Fruit fly (Drosophila melanogaster): ENCODE results near the gene CG12986.

Gene CG12986

DNA sequence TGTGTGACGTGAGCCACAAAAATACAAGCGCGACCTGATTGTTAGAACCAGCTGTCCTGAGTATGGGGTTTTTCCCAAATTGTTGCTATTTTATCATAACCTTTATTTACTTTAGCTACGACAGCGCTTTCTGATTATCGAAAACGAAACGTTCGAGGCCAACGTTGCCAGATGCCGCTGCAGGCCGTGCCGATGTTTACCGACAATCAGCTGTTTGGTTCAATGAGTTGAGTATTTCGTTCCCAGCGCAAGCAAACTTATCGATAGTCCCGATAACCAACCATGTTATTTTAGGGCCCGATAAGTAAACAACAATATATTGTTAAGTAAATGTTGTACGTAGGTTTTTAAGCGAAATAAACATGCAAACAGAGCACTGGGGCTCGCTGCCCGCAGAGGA lies 30.7 kb upstream of the CG12986 start, which contains the start of the genes CG15814 and Spt7 (continued):
- TF ChIP-seq CG4360 (GFP tag; IDR thresholded peaks at IDR 0.05) (0 out of 2 replicates have a peak, but pooled peaks have one; percentile 8), CG10462 (GFP tag; optimal IDR thresholded peaks at IDR 0.05) (no peak), CoRest (tag; optimal IDR thresholded peaks at IDR 0.05) (peak; percentile 36), CG1792 (GFP tag; optimal IDR thresholded peaks at IDR 0.05) (peak; percentile 34), Camta (GFP tag; optimal IDR thresholded peaks at IDR 0.05) (peak; percentile 49), CG13424 (tag; optimal IDR thresholded peaks at IDR 0.05) (peak; percentile 31), D19A (tag; optimal IDR thresholded peaks at IDR 0.05) (no peak), Trl (optimal IDR thresholded peaks at IDR 0.05) (no peak), Trl (GFP tag; optimal IDR thresholded peaks at IDR 0.05) (peak; percentile 51), D (optimal IDR thresholded peaks at IDR 0.05) (no peak), D (GFP tag; optimal IDR thresholded peaks at IDR 0.05) (no peak), dati (GFP tag; IDR thresholded peaks at IDR 0.05) (no peak), CG8478 (optimal IDR thresholded peaks at IDR 0.05) (no peak), nmo (GFP tag; optimal IDR thresholded peaks at IDR 0.05) (peak; percentile 52), CG31224 (GFP tag; IDR thresholded peaks at IDR 0.05) (no peak), Hr39 (optimal IDR thresholded peaks at IDR 0.05) (no peak), Dad (GFP tag; optimal IDR thresholded peaks at IDR 0.05) (peak; percentile 11), CG17568 (GFP tag; optimal IDR thresholded peaks at IDR 0.05) (no peak), CG17385 (GFP tag; optimal IDR thresholded peaks at IDR 0.05) (peak; percentile 31), CTCF (GFP tag; optimal IDR thresholded peaks at IDR 0.05) (peak; percentile 53), tx (GFP tag; optimal IDR thresholded peaks at IDR 0.05) (peak; percentile 15), CG11398 (GFP tag; optimal IDR thresholded peaks at IDR 0.05) (no peak), CG6854 (GFP tag; optimal IDR thresholded peaks at IDR 0.05) (peak; percentile 1), CG16815 (GFP tag; optimal IDR thresholded peaks at IDR 0.05) (no peak), crol (GFP tag; IDR thresholded peaks at IDR 0.05) (no peak), Max (GFP tag; optimal IDR thresholded peaks at IDR 0.05) (no peak), Fer1 (GFP tag; optimal IDR thresholded peaks at IDR 0.05) (peak; percentile 66)

DNA sequence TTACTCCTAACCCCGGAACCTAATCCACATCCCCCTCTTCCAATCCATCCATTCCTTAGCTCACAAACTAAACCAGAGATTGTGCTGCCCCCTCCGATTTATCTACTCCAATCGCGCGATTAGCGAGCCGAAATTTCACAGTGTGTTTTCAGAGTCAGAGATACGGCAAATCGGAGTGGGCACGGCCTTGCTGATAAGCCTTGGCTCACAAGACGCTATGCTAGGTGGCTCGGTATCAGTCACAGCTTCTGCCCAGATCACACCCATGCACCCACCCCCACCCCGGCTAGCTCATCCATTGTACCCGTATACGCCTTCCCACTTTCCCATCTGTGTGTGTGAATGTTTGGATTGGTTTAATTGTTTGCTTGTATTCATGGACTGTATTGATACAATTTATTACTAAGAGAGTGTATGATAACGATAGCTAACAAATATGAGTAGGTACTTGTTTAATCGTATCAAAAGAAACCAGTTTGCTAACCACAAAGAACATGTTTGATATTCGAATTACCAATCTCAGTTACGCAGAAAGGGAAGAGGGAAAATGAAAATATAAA lies 26.4 kb upstream of the CG12986 start:
- TF ChIP-seq CG14050 (GFP tag; IDR thresholded peaks at IDR 0.05): no peak
- peak; percentile 19 for TF ChIP-seq cg (GFP tag; optimal IDR thresholded peaks at IDR 0.05)
- TF ChIP-seq GATAe (GFP tag; conservative IDR thresholded peaks at IDR 0.05): peak; percentile 29; the same call in 1 of the 2 replicates
- peak; percentile 44 for TF ChIP-seq grn (GFP tag; optimal IDR thresholded peaks at IDR 0.05)
- peak; percentile 12 for TF ChIP-seq PHDP (tag; optimal IDR thresholded peaks at IDR 0.05)
- no peak for TF ChIP-seq Dip2 (GFP tag; IDR thresholded peaks at IDR 0.05)
- peak; percentile 55 for TF ChIP-seq CG15479 (GFP tag; optimal IDR thresholded peaks at IDR 0.05)
- no peak for TF ChIP-seq H2.0 (GFP tag; IDR thresholded peaks at IDR 0.05)
- TF ChIP-seq sens (GFP tag): peak; percentile 16
- TF ChIP-seq Bteb2 (GFP tag; optimal IDR thresholded peaks at IDR 0.05): no peak
- peak; percentile 4 for TF ChIP-seq CG10543 (GFP tag; optimal IDR thresholded peaks at IDR 0.05)
- peak; percentile 1 for TF ChIP-seq CG3995 (GFP tag; optimal IDR thresholded peaks at IDR 0.05)
- TF ChIP-seq CG34376 (GFP tag; optimal IDR thresholded peaks at IDR 0.05): peak; percentile 86
- no peak for TF ChIP-seq Ptx1 (GFP tag; IDR thresholded peaks at IDR 0.05)
- TF ChIP-seq exex (tag; optimal IDR thresholded peaks at IDR 0.05): peak; percentile 60
- TF ChIP-seq tup (GFP tag; optimal IDR thresholded peaks at IDR 0.05): no peak
- peak; percentile 78 for TF ChIP-seq sug (tag; optimal IDR thresholded peaks at IDR 0.05)
- TF ChIP-seq mirr (GFP tag; optimal IDR thresholded peaks at IDR 0.05): peak; percentile 31
- peak; percentile 37 for TF ChIP-seq ftz-f1 (GFP tag; optimal IDR thresholded peaks at IDR 0.05)
- peak; percentile 28 for TF ChIP-seq CG6813 (GFP tag; optimal IDR thresholded peaks at IDR 0.05)
- peak; percentile 17 for TF ChIP-seq HmgZ (tag; optimal IDR thresholded peaks at IDR 0.05)
- no peak for TF ChIP-seq ara (GFP tag; IDR thresholded peaks at IDR 0.05)
